Fruit fly (Drosophila melanogaster): ENCODE data around the gene Mayo.

Gene Mayo

dm6 chr3R:31060708-31061625 is 48.0 kb downstream of the Mayo start, which contains the start of gene dco:
TSS of gene dco (minus strand) at chr3R:31061210.
- TF ChIP-seq ewg (GFP tag; optimal IDR thresholded peaks at IDR 0.05) (peak; percentile 70), TFAM (GFP tag; optimal IDR thresholded peaks at IDR 0.05) (peak; percentile 19), trem (tag; optimal IDR thresholded peaks at IDR 0.05) (peak; percentile 87), CG10431 (GFP tag; optimal IDR thresholded peaks at IDR 0.05) (no peak), kah (GFP tag; optimal IDR thresholded peaks at IDR 0.05) (no peak), p53 (GFP tag; optimal IDR thresholded peaks at IDR 0.05) (peak; percentile 12), CG7839 (tag; optimal IDR thresholded peaks at IDR 0.05) (peak; percentile 80), CG14441 (GFP tag; IDR thresholded peaks at IDR 0.05) (peak; percentile 85), BtbVII (GFP tag; optimal IDR thresholded peaks at IDR 0.05) (no peak), CG10979 (tag; optimal IDR thresholded peaks at IDR 0.05) (peak; percentile 34), CG17829 (tag; optimal IDR thresholded peaks at IDR 0.05) (peak; percentile 80), zf30C (GFP tag; optimal IDR thresholded peaks at IDR 0.05) (no peak), fd3F (GFP tag; optimal IDR thresholded peaks at IDR 0.05) (peak; percentile 29), cg (GFP tag; optimal IDR thresholded peaks at IDR 0.05) (peak; percentile 97), Ets65A (GFP tag) (peak; percentile 99), CG8281 (tag; optimal IDR thresholded peaks at IDR 0.05) (no peak), rib (GFP tag; IDR thresholded peaks at IDR 0.05) (peak; percentile 30; the same call in 1 of the 2 replicates), CG1647 (GFP tag; optimal IDR thresholded peaks at IDR 0.05) (peak; percentile 69), CG32532 (GFP tag; IDR thresholded peaks at IDR 0.05) (peak; percentile 96), pho (GFP tag; optimal IDR thresholded peaks at IDR 0.05) (peak; percentile 22), crc (GFP tag; optimal IDR thresholded peaks at IDR 0.05) (no peak), CG3838 (GFP tag; optimal IDR thresholded peaks at IDR 0.05) (no peak), Myb (GFP tag; optimal IDR thresholded peaks at IDR 0.05) (peak; percentile 58), C15 (GFP tag; IDR thresholded peaks at IDR 0.05) (no peak), CG14860 (GFP tag; IDR thresholded peaks at IDR 0.05; ENCODE audit: partially characterized antibody) (no peak), Nf-YA (GFP tag; IDR thresholded peaks at IDR 0.05) (peak; percentile 49), CG10267 (tag; optimal IDR thresholded peaks at IDR 0.05) (peak; percentile 60), Vsx1 (GFP tag; optimal IDR thresholded peaks at IDR 0.05) (peak; percentile 18), corto (GFP tag; optimal IDR thresholded peaks at IDR 0.05) (no peak), CG30431 (GFP tag; optimal IDR thresholded peaks at IDR 0.05) (peak; percentile 69), ttk (GFP tag; IDR thresholded peaks at IDR 0.05) (peak; percentile 77; the same call in 1 of the 2 replicates), Dip3 (GFP tag; optimal IDR thresholded peaks at IDR 0.05) (peak; percentile 50), CG4328 (GFP tag; optimal IDR thresholded peaks at IDR 0.05) (peak; percentile 68), CG12942 (GFP tag; optimal IDR thresholded peaks at IDR 0.05) (peak; percentile 24), ranshi (GFP tag; IDR thresholded peaks at IDR 0.05) (peak; percentile 82), CG6254 (GFP tag; optimal IDR thresholded peaks at IDR 0.05) (no peak), shn (GFP tag; optimal IDR thresholded peaks at IDR 0.05) (peak; percentile 69), CG10959 (GFP tag; IDR thresholded peaks at IDR 0.05) (peak; percentile 82), CG4404 (GFP tag; IDR thresholded peaks at IDR 0.05) (peak; percentile 68), CG17385 (GFP tag; optimal IDR thresholded peaks at IDR 0.05) (peak; percentile 40), CG9609 (GFP tag; optimal IDR thresholded peaks at IDR 0.05) (peak; percentile 75), Gug (GFP tag; IDR thresholded peaks at IDR 0.05) (peak; percentile 93), CG8924 (tag; optimal IDR thresholded peaks at IDR 0.05) (peak; percentile 59), gsb-n (tag; optimal IDR thresholded peaks at IDR 0.05) (no peak), CG7357 (GFP tag; IDR thresholded peaks at IDR 0.05) (peak; percentile 61; the same call in 1 of the 3 replicates), lov (optimal IDR thresholded peaks at IDR 0.05) (no peak), lov (GFP tag; IDR thresholded peaks at IDR 0.05) (peak; percentile 76; the same call in 2 of the 3 replicates), scrt (GFP tag; optimal IDR thresholded peaks at IDR 0.05) (no peak), bab2 (GFP tag; optimal IDR thresholded peaks at IDR 0.05) (peak; percentile 92)

All from whole organism, embryonic.